Worm (Caenorhabditis elegans): ENCODE measurements around the gene ZK899.5.

- TF ChIP-seq F13H6.1 (tag; optimal IDR thresholded peaks at IDR 0.05), result no peak
- no peak for TF ChIP-seq pag-3 (tag; optimal IDR thresholded peaks at IDR 0.05; ENCODE audit: borderline replicate concordance)
- TF ChIP-seq zip-5 (tag; optimal IDR thresholded peaks at IDR 0.05), result no peak
- TF ChIP-seq fkh-10 (GFP tag; optimal IDR thresholded peaks at IDR 0.05), result no peak
- TF ChIP-seq ceh-6 (GFP tag; optimal IDR thresholded peaks at IDR 0.05), result no peak
- TF ChIP-seq sox-4 (tag; optimal IDR thresholded peaks at IDR 0.05), result no peak
- TF ChIP-seq nhr-11 (tag; optimal IDR thresholded peaks at IDR 0.05), result no peak
- no peak for TF ChIP-seq dve-1 (tag; optimal IDR thresholded peaks at IDR 0.05)
Measured at ce11 chrX:9499355-9499754, 38.6 kb upstream of the ZK899.5 start.
